Fruit fly (Drosophila melanogaster): ENCODE measurements around the gene CG7110.
A peak's percentile ranks its signal among the peaks of the same experiment; 100 is the strongest.

The CG7110 gene

DNA sequence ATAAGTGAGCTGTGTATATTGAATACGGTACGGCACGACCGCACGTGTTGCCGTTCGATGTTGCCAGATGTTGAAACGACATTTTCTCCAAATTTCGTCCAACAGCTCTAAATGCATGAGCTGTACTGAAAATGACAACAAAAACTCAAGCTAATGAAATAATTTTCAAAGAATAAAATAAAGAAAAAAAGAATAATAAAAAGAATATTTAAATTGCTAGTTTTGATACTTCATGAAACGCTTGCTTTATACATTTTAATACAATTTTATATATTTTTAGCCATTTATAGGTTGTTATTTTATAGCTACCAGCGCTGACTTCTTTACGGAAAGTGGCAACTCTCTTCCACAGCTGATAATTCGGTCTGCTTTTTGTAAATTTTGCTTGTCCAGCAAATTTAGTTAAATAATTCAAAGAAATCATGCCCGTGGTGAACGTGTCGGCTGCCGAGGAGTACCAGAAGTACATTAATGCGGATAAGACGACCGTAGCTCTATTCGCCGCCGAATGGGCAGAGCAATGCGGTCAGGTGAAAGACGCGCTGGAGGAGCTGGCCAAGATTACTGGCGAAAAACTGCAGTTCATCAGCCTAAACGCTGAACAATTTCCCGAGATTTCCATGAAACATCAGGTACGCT lies 32.6 kb upstream of the CG7110 start, which contains the start of the genes Nnp-1 and Grx3 (continued):
- TF ChIP-seq HmgZ (tag; optimal IDR thresholded peaks at IDR 0.05) (peak; percentile 52), CG10147 (GFP tag; optimal IDR thresholded peaks at IDR 0.05) (no peak), kni (GFP tag; optimal IDR thresholded peaks at IDR 0.05) (no peak), Fer2 (tag; optimal IDR thresholded peaks at IDR 0.05) (peak; percentile 54), CG12942 (GFP tag; optimal IDR thresholded peaks at IDR 0.05) (peak; percentile 27), sd (tag; optimal IDR thresholded peaks at IDR 0.05) (no peak), slbo (GFP tag; IDR thresholded peaks at IDR 0.05) (peak; percentile 72), Jarid2 (GFP tag; optimal IDR thresholded peaks at IDR 0.05) (no peak), Rfx (GFP tag; IDR thresholded peaks at IDR 0.05) (peak; percentile 61), HLH54F (GFP tag; optimal IDR thresholded peaks at IDR 0.05) (no peak), CG2202 (tag; optimal IDR thresholded peaks at IDR 0.05) (no peak), BEAF-32 (GFP tag; optimal IDR thresholded peaks at IDR 0.05) (peak; percentile 41), dimm (GFP tag; IDR thresholded peaks at IDR 0.05) (no peak), CG10654 (GFP tag; optimal IDR thresholded peaks at IDR 0.05) (peak; percentile 30), CG30403 (GFP tag; optimal IDR thresholded peaks at IDR 0.05) (peak; percentile 57), Gug (GFP tag; IDR thresholded peaks at IDR 0.05) (peak; percentile 36; the same call in 1 of the 4 replicates), CG34422 (GFP tag; IDR thresholded peaks at IDR 0.05) (peak; percentile 65), kay (GFP tag; optimal IDR thresholded peaks at IDR 0.05) (no peak), CG1602 (GFP tag; optimal IDR thresholded peaks at IDR 0.05) (peak; percentile 22), CG12659 (GFP tag; optimal IDR thresholded peaks at IDR 0.05) (peak; percentile 79), Stat92E (GFP tag; optimal IDR thresholded peaks at IDR 0.05) (no peak), da (GFP tag; optimal IDR thresholded peaks at IDR 0.05) (no peak), CG8388 (GFP tag; optimal IDR thresholded peaks at IDR 0.05) (no peak), CG11456 (GFP tag; IDR thresholded peaks at IDR 0.05) (no peak), Elba2 (GFP tag; optimal IDR thresholded peaks at IDR 0.05) (no peak), fd102C (GFP tag; optimal IDR thresholded peaks at IDR 0.05) (no peak), Vsx1 (GFP tag; optimal IDR thresholded peaks at IDR 0.05) (no peak), NC2β (GFP tag; optimal IDR thresholded peaks at IDR 0.05) (no peak), ro (GFP tag; IDR thresholded peaks at IDR 0.05) (no peak), CG4707 (GFP tag; optimal IDR thresholded peaks at IDR 0.05) (no peak), wor (GFP tag; IDR thresholded peaks at IDR 0.05) (no peak), grn (GFP tag; optimal IDR thresholded peaks at IDR 0.05) (no peak), CG2875 (GFP tag; optimal IDR thresholded peaks at IDR 0.05) (no peak), MTF-1 (GFP tag; optimal IDR thresholded peaks at IDR 0.05; ENCODE audit: borderline replicate concordance) (no peak), pfk (GFP tag; optimal IDR thresholded peaks at IDR 0.05) (no peak), aop (GFP tag; IDR thresholded peaks at IDR 0.05) (no peak), CG14965 (GFP tag; optimal IDR thresholded peaks at IDR 0.05; ENCODE audit: borderline replicate concordance) (no peak), en (GFP tag; optimal IDR thresholded peaks at IDR 0.05) (no peak), inv (GFP tag; IDR thresholded peaks at IDR 0.05; ENCODE audit: partially characterized antibody) (no peak), Sry-β (GFP tag; optimal IDR thresholded peaks at IDR 0.05) (peak; percentile 92), zfh1 (GFP tag; IDR thresholded peaks at IDR 0.05) (no peak), Fer1 (GFP tag; optimal IDR thresholded peaks at IDR 0.05) (no peak), hbn (GFP tag; IDR thresholded peaks at IDR 0.05; ENCODE audit: partially characterized antibody) (no peak), Hmr (GFP tag; optimal IDR thresholded peaks at IDR 0.05) (peak; percentile 20), nmo (GFP tag; optimal IDR thresholded peaks at IDR 0.05) (peak; percentile 82), croc (GFP tag; conservative IDR thresholded peaks at IDR 0.05) (no peak; the same call in 2 of the 3 replicates), CG6813 (GFP tag; optimal IDR thresholded peaks at IDR 0.05) (no peak), GATAe (GFP tag; conservative IDR thresholded peaks at IDR 0.05) (no peak), CG1529 (GFP tag; optimal IDR thresholded peaks at IDR 0.05) (no peak)
